Worm (Caenorhabditis elegans) whole organism, L4 larva: ENCODE results near the gene F49C12.7.

Source experiments
- F37D6.2 ChIP-seq: sonication (generic microtip); optimal IDR thresholded peaks from 2 replicates; lab custom pipeline; 2016; ENCODE audit warnings: mild to moderate bottlenecking, missing genetic modification characterization, missing compliant biosample characterization
- F44E2.7 ChIP-seq: fragments of 200-800 bp; sonication (Bioruptor generic); IDR thresholded peaks from 2 replicates; pipeline ENCODE4 v2.1.2; 2022; ENCODE audit warnings: missing genetic modification characterization, missing compliant biosample characterization
- F49E8.2 ChIP-seq: sonication (generic microtip); optimal IDR thresholded peaks from 2 replicates; lab custom pipeline; 2016; ENCODE audit warnings: missing compliant biosample characterization, mild to moderate bottlenecking, missing genetic modification characterization, borderline replicate concordance
- T20F7.1 ChIP-seq: fragments of 200-800 bp; sonication (Bioruptor generic); optimal IDR thresholded peaks from 2 replicates; lab custom pipeline; 2018; ENCODE audit warnings: mild to moderate bottlenecking, missing genetic modification characterization, missing compliant biosample characterization
- Y5F2A.4 ChIP-seq: fragments of 200-800 bp; sonication (Bioruptor generic); optimal IDR thresholded peaks from 2 replicates; lab custom pipeline; 2018; ENCODE audit warnings: mild to moderate bottlenecking, missing genetic modification characterization, missing compliant biosample characterization
- ZK337.2 ChIP-seq: fragments of 200-800 bp; sonication (Bioruptor generic); IDR thresholded peaks from 2 replicates; pipeline ENCODE4 v1.3.6; 2022; ENCODE audit warnings: missing genetic modification reagents, missing genetic modification characterization, missing compliant biosample characterization
- aha-1 ChIP-seq: fragments of 150-350 bp; peaks from one replicate; lab custom pipeline; 2014; ENCODE audit warnings: missing biosample characterization, missing genetic modification characterization
- aly-2 ChIP-seq: sonication (generic microtip); optimal IDR thresholded peaks from 2 replicates; lab custom pipeline; 2018; ENCODE audit warnings: missing biosample characterization, missing genetic modification characterization
- ama-1 ChIP-seq: fragments of 150-350 bp; optimal IDR thresholded peaks from 2 replicates; lab custom pipeline; 2014; ENCODE audit warnings: inconsistent platforms, mixed read lengths
- ceh-28 ChIP-seq: fragments of 150-350 bp; optimal IDR thresholded peaks from 2 replicates; lab custom pipeline; 2014; ENCODE audit warnings: missing biosample characterization, missing genetic modification reagents, missing genetic modification characterization
- ceh-62 ChIP-seq: sonication (generic microtip); optimal IDR thresholded peaks from 2 replicates; lab custom pipeline; 2017; ENCODE audit warnings: missing biosample characterization, missing genetic modification characterization
- ctbp-1 ChIP-seq: fragments of 200-800 bp; sonication (Bioruptor generic); IDR thresholded peaks from 2 replicates; pipeline ENCODE4 v1.3.6; 2022; ENCODE audit warnings: missing genetic modification reagents, missing genetic modification characterization, missing compliant biosample characterization
- daf-16 ChIP-seq, 3 experiments: sonication (generic microtip); optimal IDR thresholded peaks; 2 replicates each; lab custom pipeline; 2016 to 2017; ENCODE audit warnings: missing genetic modification characterization in 3 of 3, missing genetic modification reagents in 3 of 3, mild to moderate bottlenecking in 2 of 3, missing compliant biosample characterization in 2 of 3, missing biosample characterization in 1 of 3, moderate library complexity in 1 of 3
- daf-19 ChIP-seq: fragments of 200-800 bp; sonication (Bioruptor generic); conservative IDR thresholded peaks from 2 replicates; pipeline ENCODE4 v1.3.6; 2022; ENCODE audit warnings: missing genetic modification characterization, missing compliant biosample characterization
- dpl-1 ChIP-seq: fragments of 150-350 bp; optimal IDR thresholded peaks from 2 replicates; lab custom pipeline; 2014; ENCODE audit warnings: missing biosample characterization, missing genetic modification reagents, missing genetic modification characterization
- egl-43 ChIP-seq: fragments of 200-800 bp; sonication (Bioruptor generic); IDR thresholded peaks from 2 replicates; pipeline ENCODE4 v1.3.6; 2022; ENCODE audit warnings: missing genetic modification reagents, missing genetic modification characterization, missing compliant biosample characterization
- fkh-10 ChIP-seq: fragments of 150-350 bp; optimal IDR thresholded peaks from 2 replicates; lab custom pipeline; 2014; ENCODE audit warnings: missing biosample characterization, missing genetic modification reagents, missing genetic modification characterization
- gei-8 ChIP-seq: fragments of 200-800 bp; sonication (Bioruptor generic); optimal IDR thresholded peaks from 2 replicates; lab custom pipeline; 2018; ENCODE audit warnings: mild to moderate bottlenecking, missing genetic modification characterization, missing compliant biosample characterization
- hlh-11 ChIP-seq: fragments of 200-800 bp; sonication (Bioruptor generic); optimal IDR thresholded peaks from 2 replicates; lab custom pipeline; 2018; ENCODE audit warnings: mild to moderate bottlenecking, missing genetic modification characterization, missing compliant biosample characterization
- hmg-1.1 ChIP-seq: fragments of 200-800 bp; sonication (Bioruptor generic); IDR thresholded peaks from 2 replicates; pipeline ENCODE4 v1.3.6; 2022; ENCODE audit warnings: missing genetic modification reagents, missing genetic modification characterization, missing compliant biosample characterization
- lim-7 ChIP-seq: fragments of 200-800 bp; sonication (Bioruptor generic); IDR thresholded peaks from 2 replicates; pipeline ENCODE4 v1.3.6; 2022; ENCODE audit warnings: missing genetic modification characterization, missing compliant biosample characterization
- lin-1 ChIP-seq: fragments of 200-800 bp; sonication (Bioruptor generic); IDR thresholded peaks from 2 replicates; pipeline ENCODE4 v1.3.6; 2022; ENCODE audit warnings: missing genetic modification reagents, missing genetic modification characterization, missing compliant biosample characterization
- lin-15B ChIP-seq: fragments of 150-350 bp; sonication (generic microtip); optimal IDR thresholded peaks from 3 replicates; lab custom pipeline; 2014; ENCODE audit warnings: missing biosample characterization, missing genetic modification characterization
- lin-29 ChIP-seq: fragments of 200-800 bp; sonication (Bioruptor generic); IDR thresholded peaks from 2 replicates; pipeline ENCODE4 v1.3.6; 2022; ENCODE audit warnings: missing genetic modification reagents, missing genetic modification characterization, missing compliant biosample characterization
- lin-38 ChIP-seq: fragments of 200-800 bp; sonication (Bioruptor generic); IDR thresholded peaks from 2 replicates; pipeline ENCODE4 v1.3.6; 2022; ENCODE audit warnings: missing genetic modification reagents, missing genetic modification characterization, missing compliant biosample characterization
- madf-5 ChIP-seq, 2 experiments: fragments of 200-800 bp; sonication (Bioruptor generic); IDR thresholded peaks; 2 replicates each; pipeline ENCODE4 v1.3.6; 2022; ENCODE audit warnings: missing compliant biosample characterization in 2 of 2, missing genetic modification characterization in 2 of 2
- madf-9 ChIP-seq: fragments of 200-800 bp; sonication (Bioruptor generic); conservative IDR thresholded peaks from 2 replicates; pipeline ENCODE4 v1.3.6; 2022; ENCODE audit warnings: missing genetic modification reagents, missing genetic modification characterization, missing compliant biosample characterization
- mdl-1 ChIP-seq, 2 experiments: fragments of 150-350 bp in 1 of 2; sonication (generic microtip) in 1 of 2; optimal IDR thresholded peaks; 2 replicates each; lab custom pipeline; 2014 to 2017; ENCODE audit warnings: missing biosample characterization in 2 of 2, missing genetic modification characterization in 2 of 2
- mdt-29 ChIP-seq: fragments of 200-800 bp; sonication (Bioruptor generic); IDR thresholded peaks from 2 replicates; pipeline ENCODE4 v1.3.6; 2022; ENCODE audit warnings: missing genetic modification reagents, missing genetic modification characterization, missing compliant biosample characterization
- mep-1 ChIP-seq: fragments of 150-350 bp; sonication (generic microtip); optimal IDR thresholded peaks from 3 replicates; lab custom pipeline; 2014; ENCODE audit warnings: missing biosample characterization, missing genetic modification characterization
- mxl-2 ChIP-seq: fragments of 200-800 bp; sonication (Bioruptor generic); conservative IDR thresholded peaks from 2 replicates; pipeline ENCODE4 v1.3.6; 2022; ENCODE audit warnings: missing genetic modification reagents, missing genetic modification characterization, missing compliant biosample characterization
- mxl-3 ChIP-seq: fragments of 200-800 bp; sonication (Bioruptor generic); optimal IDR thresholded peaks from 2 replicates; lab custom pipeline; 2018; ENCODE audit warnings: mild to moderate bottlenecking, missing genetic modification characterization, missing compliant biosample characterization
- nhr-10 ChIP-seq: fragments of 150-350 bp; optimal IDR thresholded peaks from 2 replicates; lab custom pipeline; 2014; ENCODE audit warnings: missing biosample characterization, missing genetic modification characterization
- nhr-28 ChIP-seq: fragments of 150-350 bp; optimal IDR thresholded peaks from 2 replicates; lab custom pipeline; 2014; ENCODE audit warnings: missing biosample characterization, missing genetic modification characterization
- nhr-42 ChIP-seq: fragments of 200-800 bp; sonication (Bioruptor generic); IDR thresholded peaks from 2 replicates; pipeline ENCODE4 v1.3.6; 2022; ENCODE audit warnings: missing genetic modification characterization, missing compliant biosample characterization
- nhr-77 ChIP-seq: fragments of 150-350 bp; optimal IDR thresholded peaks from 2 replicates; lab custom pipeline; 2014; ENCODE audit warnings: missing biosample characterization, missing genetic modification characterization
- php-3 ChIP-seq: fragments of 200-800 bp; sonication (Bioruptor generic); IDR thresholded peaks from 2 replicates; pipeline ENCODE4 v1.3.6; 2022; ENCODE audit warnings: missing genetic modification reagents, missing genetic modification characterization, missing compliant biosample characterization
- pqm-1 ChIP-seq: sonication (generic microtip); optimal IDR thresholded peaks from 2 replicates; lab custom pipeline; 2017; ENCODE audit warnings: missing biosample characterization, missing genetic modification characterization
- rbr-2 ChIP-seq: sonication (generic microtip); optimal IDR thresholded peaks from 2 replicates; lab custom pipeline; 2016; ENCODE audit warnings: missing genotype, missing genetic modification characterization, missing compliant biosample characterization
- saeg-2 ChIP-seq: fragments of 200-800 bp; sonication (Bioruptor generic); IDR thresholded peaks from 2 replicates; pipeline ENCODE4 v1.3.6; 2022; ENCODE audit warnings: missing genetic modification reagents, missing genetic modification characterization, missing compliant biosample characterization
- snpc-4 ChIP-seq: fragments of 150-350 bp; optimal IDR thresholded peaks from 2 replicates; lab custom pipeline; 2014; ENCODE audit warnings: missing biosample characterization, missing genetic modification characterization
- unc-39 ChIP-seq: sonication (generic microtip); optimal IDR thresholded peaks from 2 replicates; lab custom pipeline; 2017; ENCODE audit warnings: missing biosample characterization, missing genetic modification characterization
- vab-7 ChIP-seq: fragments of 200-800 bp; sonication (Bioruptor generic); IDR thresholded peaks from 2 replicates; pipeline ENCODE4 v1.3.6; 2022; ENCODE audit warnings: missing genetic modification reagents, missing genetic modification characterization, missing compliant biosample characterization
- zfp-2 ChIP-seq: sonication (generic microtip); optimal IDR thresholded peaks from 2 replicates; lab custom pipeline; 2016; ENCODE audit warnings: mild to moderate bottlenecking, missing genetic modification characterization, missing compliant biosample characterization
- zfp-3 ChIP-seq: fragments of 200-800 bp; sonication (Bioruptor generic); conservative IDR thresholded peaks from 2 replicates; pipeline ENCODE4 v1.3.6; 2022; ENCODE audit warnings: missing genetic modification reagents, missing genetic modification characterization, missing compliant biosample characterization
- zip-2 ChIP-seq: fragments of 150-350 bp; optimal IDR thresholded peaks from 2 replicates; lab custom pipeline; 2014; ENCODE audit warnings: missing biosample characterization, missing genetic modification characterization
- ztf-11 ChIP-seq: fragments of 150-350 bp; optimal IDR thresholded peaks from 2 replicates; lab custom pipeline; 2014; ENCODE audit warnings: missing biosample characterization, missing genetic modification characterization
- ztf-7 ChIP-seq: fragments of 150-350 bp; optimal IDR thresholded peaks from 2 replicates; lab custom pipeline; 2014; ENCODE audit warnings: missing biosample characterization, missing genetic modification characterization

F49C12.7 gene

ce11 chrIV:9316068-9316681, 3.4 kb upstream of the F49C12.7 start, which contains the start of the genes F49C12.9 and rpn-7 (continued):
- TF ChIP-seq ama-1 (lab: Kevin White, UChicago) (no peak), F44E2.7 (GFP tag; lab: Robert Waterston, UW) (no peak), ceh-28 (no peak), daf-16 (GFP tag; optimal IDR thresholded peaks at IDR 0.05; lab: Kevin White, UChicago) (no peak), daf-16 (tag; optimal IDR thresholded peaks at IDR 0.05; lab: Kevin White, UChicago) (peak; percentile 12), mdl-1 (tag; optimal IDR thresholded peaks at IDR 0.05; lab: Kevin White, UChicago) (peak in 1 of 2 experiments; percentile 9)

- TF ChIP-seq lin-15B (tag; lab: Kevin White, UChicago) (no peak), T20F7.1 (GFP tag; lab: Kevin White, UChicago) (peak; percentile 13), fkh-10 (GFP tag; lab: Kevin White, UChicago) (no peak), madf-9 (no peak), madf-5 (GFP tag; IDR thresholded peaks at IDR 0.05; lab: Robert Waterston, UW) (no peak), saeg-2 (GFP tag; lab: Robert Waterston, UW) (no peak), aha-1 (tag; lab: Kevin White, UChicago) (peak; percentile 91), daf-16 (GFP tag; optimal IDR thresholded peaks at IDR 0.05; lab: Kevin White, UChicago) (no peak), daf-16 (tag; optimal IDR thresholded peaks at IDR 0.05; lab: Kevin White, UChicago) (peak; percentile 62), ceh-62 (no peak), ztf-7 (tag; lab: Kevin White, UChicago) (no peak), F37D6.2 (no peak), nhr-10 (tag; lab: Kevin White, UChicago) (no peak), gei-8 (GFP tag; lab: Kevin White, UChicago) (no peak), lin-1 (GFP tag; lab: Robert Waterston, UW) (peak; percentile 20; the same call in 1 of the 2 replicates), mep-1 (tag; lab: Kevin White, UChicago) (no peak), nhr-28 (tag; lab: Kevin White, UChicago) (peak; percentile 71), zfp-2 (tag; lab: Kevin White, UChicago) (no peak), ztf-11 (tag; lab: Kevin White, UChicago) (no peak), zip-2 (tag; lab: Kevin White, UChicago) (no peak), ctbp-1 (no peak), php-3 (GFP tag; lab: Robert Waterston, UW) (0 out of 2 replicates have a peak, but pooled peaks have one; percentile 32), nhr-77 (tag; lab: Kevin White, UChicago) (peak; percentile 74), daf-19 (GFP tag; lab: Robert Waterston, UW) (no peak), Y5F2A.4 (GFP tag; lab: Kevin White, UChicago) (no peak), mxl-2 (GFP tag; lab: Robert Waterston, UW) (no peak), aly-2 (tag; lab: Kevin White, UChicago) (no peak), snpc-4 (tag; lab: Kevin White, UChicago) (no peak), mxl-3 (no peak), ceh-28 (no peak), lin-29 (GFP tag; lab: Robert Waterston, UW) (no peak), hlh-11 (peak; percentile 57), F49E8.2 (tag; lab: Kevin White, UChicago) (no peak), mdl-1 (tag; optimal IDR thresholded peaks at IDR 0.05; lab: Kevin White, UChicago) (peak in 1 of 2 experiments; percentile 43), hmg-1.1 (GFP tag; lab: Robert Waterston, UW) (no peak), zfp-3 (no peak), egl-43 (GFP tag; lab: Robert Waterston, UW) (no peak), vab-7 (GFP tag; lab: Robert Waterston, UW) (no peak), lim-7 (GFP tag; lab: Robert Waterston, UW) (no peak), mdt-29 (GFP tag; lab: Robert Waterston, UW) (no peak), pqm-1 (peak; percentile 44), lin-38 (GFP tag; lab: Robert Waterston, UW) (no peak), ZK337.2 (GFP tag; lab: Robert Waterston, UW) (no peak), unc-39 (tag; lab: Kevin White, UChicago) (no peak), dpl-1 (GFP tag; lab: Kevin White, UChicago) (no peak), nhr-42 (no peak), rbr-2 (no peak)
Observed at ce11 chrIV:9310935-9311566, 1.7 kb downstream of the F49C12.7 start.
